Fruit fly (Drosophila melanogaster) S2 (cell line): ENCODE results near the gene CCDC53.

Experiments used
- CG8478 ChIP-seq: fragments of >200 bp; optimal IDR thresholded peaks from 2 replicates; lab custom pipeline; 2018
- CTCF ChIP-seq, 2 experiments: fragments of >200 bp; optimal IDR thresholded peaks; 2 replicates each; lab custom pipeline; 2018

DNA sequence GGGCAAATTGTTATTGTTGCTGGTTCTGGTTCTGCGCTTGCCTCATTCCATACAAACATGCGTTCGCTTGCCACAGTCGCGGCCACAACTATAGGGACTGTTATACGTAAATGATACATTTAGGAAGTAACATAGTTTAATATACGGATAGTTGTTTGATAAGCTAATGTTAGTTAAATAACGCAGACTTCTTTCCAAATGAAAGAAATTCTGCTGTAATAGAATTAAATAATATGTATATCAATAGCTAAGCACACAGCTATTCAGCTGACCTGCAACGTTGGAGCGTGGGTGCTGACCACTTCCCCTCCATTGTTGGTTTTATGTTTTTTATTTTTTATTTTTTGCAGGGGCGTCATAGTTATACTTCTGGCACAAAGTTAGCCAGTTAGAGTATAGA lies 6.2 kb upstream of the CCDC53 start:
- TF ChIP-seq CG8478 (lab: Kevin White, UChicago) (no peak), CTCF (optimal IDR thresholded peaks at IDR 0.05; lab: Kevin White, UChicago) (no peak)
